Worm (Caenorhabditis elegans) whole organism, mixed stage, embryonic: Measurements from ENCODE around the gene top-3.

Experiments
- elt-1 ChIP-seq: sonication (generic microtip); optimal IDR thresholded peaks from 2 replicates; lab custom pipeline; 2017; ENCODE audit warnings: missing genetic modification characterization, mild to moderate bottlenecking, missing compliant biosample characterization, antibody characterized with exemption, moderate library complexity, borderline replicate concordance; ENCODE audit not compliant: insufficient read depth
- nhr-28 ChIP-seq: fragments of 150-350 bp; optimal IDR thresholded peaks from 2 replicates; lab custom pipeline; 2014; ENCODE audit warnings: missing biosample characterization, missing genetic modification characterization
- nhr-76 ChIP-seq: sonication (generic microtip); optimal IDR thresholded peaks from 2 replicates; lab custom pipeline; 2017; ENCODE audit warnings: missing biosample characterization, missing genetic modification characterization
- pha-4 ChIP-seq: fragments of 150-350 bp; optimal IDR thresholded peaks from 2 replicates; lab custom pipeline; 2018; ENCODE audit warnings: missing biosample characterization, missing genetic modification reagents, missing genetic modification characterization
- sptf-1 ChIP-seq: sonication (generic microtip); optimal IDR thresholded peaks from 2 replicates; lab custom pipeline; 2017; ENCODE audit warnings: mild to moderate bottlenecking, missing genetic modification characterization, moderate library complexity, missing compliant biosample characterization
- unc-39 ChIP-seq: fragments of 150-350 bp; optimal IDR thresholded peaks from 2 replicates; lab custom pipeline; 2014; ENCODE audit warnings: missing biosample characterization, missing genetic modification characterization
- unc-62 ChIP-seq: fragments of 150-350 bp; optimal IDR thresholded peaks from 2 replicates; lab custom pipeline; 2014; ENCODE audit warnings: missing biosample characterization, missing genetic modification reagents, missing genetic modification characterization

- TF ChIP-seq unc-39 (tag; lab: Kevin White, UChicago) (no peak), elt-1 (tag; lab: Kevin White, UChicago) (no peak), unc-62 (GFP tag; lab: Kevin White, UChicago) (no peak), pha-4 (no peak), sptf-1 (tag; lab: Kevin White, UChicago) (no peak), nhr-28 (tag; lab: Kevin White, UChicago) (no peak), nhr-76 (tag; lab: Kevin White, UChicago) (no peak)
Measured at ce11 chrIII:11978742-11979141, 18.8 kb upstream of the top-3 start, which contains the start of gene Y56A3A.30.
